Worm (Caenorhabditis elegans) whole organism, L4 larva: ENCODE results near the gene cdr-3.
A peak's percentile ranks its signal among the peaks of the same experiment; 100 is the strongest.

Source experiments
- D1046.2 ChIP-seq: fragments of 200-800 bp; sonication (Bioruptor generic); IDR thresholded peaks from 2 replicates; pipeline ENCODE4 v1.3.6; 2022; ENCODE audit warnings: missing genetic modification characterization, missing compliant biosample characterization
- F26F4.8 ChIP-seq: fragments of 200-800 bp; sonication (Bioruptor generic); conservative IDR thresholded peaks from 2 replicates; pipeline ENCODE4 v1.3.6; 2022; ENCODE audit warnings: missing genetic modification characterization, missing compliant biosample characterization
- T20F7.1 ChIP-seq: fragments of 200-800 bp; sonication (Bioruptor generic); optimal IDR thresholded peaks from 2 replicates; lab custom pipeline; 2018; ENCODE audit warnings: mild to moderate bottlenecking, missing genetic modification characterization, missing compliant biosample characterization
- T26A8.4 ChIP-seq: fragments of 200-800 bp; sonication (Bioruptor generic); IDR thresholded peaks from 2 replicates; pipeline ENCODE4 v1.3.6; 2022; ENCODE audit warnings: missing genetic modification characterization, missing compliant biosample characterization
- Y48G9A.11 ChIP-seq: fragments of 200-800 bp; sonication (Bioruptor generic); IDR thresholded peaks from 2 replicates; pipeline ENCODE4 v1.3.6; 2022; ENCODE audit warnings: missing genetic modification reagents, missing genetic modification characterization, missing compliant biosample characterization
- Y5F2A.4 ChIP-seq: fragments of 200-800 bp; sonication (Bioruptor generic); optimal IDR thresholded peaks from 2 replicates; lab custom pipeline; 2018; ENCODE audit warnings: mild to moderate bottlenecking, missing genetic modification characterization, missing compliant biosample characterization
- ZK337.2 ChIP-seq: fragments of 200-800 bp; sonication (Bioruptor generic); IDR thresholded peaks from 2 replicates; pipeline ENCODE4 v1.3.6; 2022; ENCODE audit warnings: missing genetic modification reagents, missing genetic modification characterization, missing compliant biosample characterization
- arid-1 ChIP-seq: fragments of 200-800 bp; sonication (Bioruptor generic); conservative IDR thresholded peaks from 2 replicates; pipeline ENCODE4 v1.3.6; 2022; ENCODE audit warnings: missing genetic modification reagents, missing genetic modification characterization, missing compliant biosample characterization
- ceh-32 ChIP-seq: sonication (generic microtip); optimal IDR thresholded peaks from 2 replicates; lab custom pipeline; 2016; ENCODE audit warnings: mild to moderate bottlenecking, missing genetic modification characterization, missing compliant biosample characterization; ENCODE audit not compliant: poor library complexity
- ceh-44 ChIP-seq: fragments of 200-800 bp; sonication (Bioruptor generic); IDR thresholded peaks from 2 replicates; pipeline ENCODE4 v1.3.6; 2022; ENCODE audit warnings: missing genetic modification reagents, missing genetic modification characterization, missing compliant biosample characterization
- ceh-62 ChIP-seq: sonication (generic microtip); optimal IDR thresholded peaks from 2 replicates; lab custom pipeline; 2017; ENCODE audit warnings: missing biosample characterization, missing genetic modification characterization
- ceh-82 ChIP-seq: sonication (generic microtip); optimal IDR thresholded peaks from 2 replicates; lab custom pipeline; 2017; ENCODE audit warnings: missing biosample characterization, missing genetic modification characterization
- cey-2 ChIP-seq: sonication (generic microtip); optimal IDR thresholded peaks from 3 replicates; lab custom pipeline; 2017; ENCODE audit warnings: missing genetic modification characterization, mild to moderate bottlenecking, missing compliant biosample characterization, antibody characterized with exemption, borderline replicate concordance; ENCODE audit not compliant: insufficient read depth
- daf-16 ChIP-seq, 3 experiments: sonication (generic microtip); optimal IDR thresholded peaks; 2 replicates each; lab custom pipeline; 2016 to 2017; ENCODE audit warnings: missing genetic modification characterization in 3 of 3, missing genetic modification reagents in 3 of 3, mild to moderate bottlenecking in 2 of 3, missing compliant biosample characterization in 2 of 3, missing biosample characterization in 1 of 3, moderate library complexity in 1 of 3
- dmd-8 ChIP-seq: fragments of 200-800 bp; sonication (Bioruptor generic); IDR thresholded peaks from 2 replicates; pipeline ENCODE4 v1.3.6; 2022; ENCODE audit warnings: missing genetic modification characterization, missing compliant biosample characterization
- dve-1 ChIP-seq: sonication (generic microtip); optimal IDR thresholded peaks from 2 replicates; lab custom pipeline; 2017; ENCODE audit warnings: antibody characterized with exemption, mild to moderate bottlenecking, missing genetic modification characterization, missing compliant biosample characterization; ENCODE audit not compliant: insufficient read depth
- egl-27 ChIP-seq: sonication (generic microtip); optimal IDR thresholded peaks from 3 replicates; lab custom pipeline; 2017; ENCODE audit warnings: missing biosample characterization, missing genetic modification reagents, missing genetic modification characterization
- hlh-11 ChIP-seq: fragments of 200-800 bp; sonication (Bioruptor generic); optimal IDR thresholded peaks from 2 replicates; lab custom pipeline; 2018; ENCODE audit warnings: mild to moderate bottlenecking, missing genetic modification characterization, missing compliant biosample characterization
- lim-7 ChIP-seq: fragments of 200-800 bp; sonication (Bioruptor generic); IDR thresholded peaks from 2 replicates; pipeline ENCODE4 v1.3.6; 2022; ENCODE audit warnings: missing genetic modification characterization, missing compliant biosample characterization
- lin-1 ChIP-seq: fragments of 200-800 bp; sonication (Bioruptor generic); IDR thresholded peaks from 2 replicates; pipeline ENCODE4 v1.3.6; 2022; ENCODE audit warnings: missing genetic modification reagents, missing genetic modification characterization, missing compliant biosample characterization
- madf-5 ChIP-seq, 2 experiments: fragments of 200-800 bp; sonication (Bioruptor generic); IDR thresholded peaks; 2 replicates each; pipeline ENCODE4 v1.3.6; 2022; ENCODE audit warnings: missing compliant biosample characterization in 2 of 2, missing genetic modification characterization in 2 of 2
- madf-9 ChIP-seq: fragments of 200-800 bp; sonication (Bioruptor generic); conservative IDR thresholded peaks from 2 replicates; pipeline ENCODE4 v1.3.6; 2022; ENCODE audit warnings: missing genetic modification reagents, missing genetic modification characterization, missing compliant biosample characterization
- mdl-1 ChIP-seq, 2 experiments: fragments of 150-350 bp in 1 of 2; sonication (generic microtip) in 1 of 2; optimal IDR thresholded peaks; 2 replicates each; lab custom pipeline; 2014 to 2017; ENCODE audit warnings: missing biosample characterization in 2 of 2, missing genetic modification characterization in 2 of 2
- mxl-2 ChIP-seq: fragments of 200-800 bp; sonication (Bioruptor generic); conservative IDR thresholded peaks from 2 replicates; pipeline ENCODE4 v1.3.6; 2022; ENCODE audit warnings: missing genetic modification reagents, missing genetic modification characterization, missing compliant biosample characterization
- mxl-3 ChIP-seq: fragments of 200-800 bp; sonication (Bioruptor generic); optimal IDR thresholded peaks from 2 replicates; lab custom pipeline; 2018; ENCODE audit warnings: mild to moderate bottlenecking, missing genetic modification characterization, missing compliant biosample characterization
- nhr-28 ChIP-seq: fragments of 150-350 bp; optimal IDR thresholded peaks from 2 replicates; lab custom pipeline; 2014; ENCODE audit warnings: missing biosample characterization, missing genetic modification characterization
- nhr-42 ChIP-seq: fragments of 200-800 bp; sonication (Bioruptor generic); IDR thresholded peaks from 2 replicates; pipeline ENCODE4 v1.3.6; 2022; ENCODE audit warnings: missing genetic modification characterization, missing compliant biosample characterization
- nhr-48 ChIP-seq: sonication (generic microtip); optimal IDR thresholded peaks from 2 replicates; lab custom pipeline; 2016; ENCODE audit warnings: mild to moderate bottlenecking, missing genetic modification characterization, missing compliant biosample characterization
- nhr-6 ChIP-seq: fragments of 150-350 bp; optimal IDR thresholded peaks from 2 replicates; lab custom pipeline; 2014; ENCODE audit warnings: missing biosample characterization, missing genetic modification characterization
- pqm-1 ChIP-seq: sonication (generic microtip); optimal IDR thresholded peaks from 2 replicates; lab custom pipeline; 2017; ENCODE audit warnings: missing biosample characterization, missing genetic modification characterization
- rbr-2 ChIP-seq: sonication (generic microtip); optimal IDR thresholded peaks from 2 replicates; lab custom pipeline; 2016; ENCODE audit warnings: missing genotype, missing genetic modification characterization, missing compliant biosample characterization
- saeg-2 ChIP-seq: fragments of 200-800 bp; sonication (Bioruptor generic); IDR thresholded peaks from 2 replicates; pipeline ENCODE4 v1.3.6; 2022; ENCODE audit warnings: missing genetic modification reagents, missing genetic modification characterization, missing compliant biosample characterization
- skn-1 ChIP-seq: fragments of 150-350 bp; optimal IDR thresholded peaks from 2 replicates; lab custom pipeline; 2014; ENCODE audit warnings: missing biosample characterization, missing genetic modification characterization
- spr-3 ChIP-seq: fragments of 200-800 bp; sonication (Bioruptor generic); optimal IDR thresholded peaks from 2 replicates; lab custom pipeline; 2018; ENCODE audit warnings: mild to moderate bottlenecking, missing genetic modification characterization, missing compliant biosample characterization
- unc-62 ChIP-seq, 3 experiments: fragments of 150-350 bp in 1 of 3; sonication (generic microtip); optimal IDR thresholded peaks in 2 of 3; peaks in 1 of 3; 1 replicate in 1 of 3; 2 replicates in 2 of 3; lab custom pipeline; 2014 to 2017; ENCODE audit warnings: missing biosample characterization in 3 of 3, missing genetic modification characterization in 3 of 3, missing genetic modification reagents in 3 of 3, missing genotype in 1 of 3
- zfp-2 ChIP-seq: sonication (generic microtip); optimal IDR thresholded peaks from 2 replicates; lab custom pipeline; 2016; ENCODE audit warnings: mild to moderate bottlenecking, missing genetic modification characterization, missing compliant biosample characterization
- zfp-3 ChIP-seq: fragments of 200-800 bp; sonication (Bioruptor generic); conservative IDR thresholded peaks from 2 replicates; pipeline ENCODE4 v1.3.6; 2022; ENCODE audit warnings: missing genetic modification reagents, missing genetic modification characterization, missing compliant biosample characterization
- ztf-11 ChIP-seq: fragments of 150-350 bp; optimal IDR thresholded peaks from 2 replicates; lab custom pipeline; 2014; ENCODE audit warnings: missing biosample characterization, missing genetic modification characterization

The cdr-3 gene

DNA sequence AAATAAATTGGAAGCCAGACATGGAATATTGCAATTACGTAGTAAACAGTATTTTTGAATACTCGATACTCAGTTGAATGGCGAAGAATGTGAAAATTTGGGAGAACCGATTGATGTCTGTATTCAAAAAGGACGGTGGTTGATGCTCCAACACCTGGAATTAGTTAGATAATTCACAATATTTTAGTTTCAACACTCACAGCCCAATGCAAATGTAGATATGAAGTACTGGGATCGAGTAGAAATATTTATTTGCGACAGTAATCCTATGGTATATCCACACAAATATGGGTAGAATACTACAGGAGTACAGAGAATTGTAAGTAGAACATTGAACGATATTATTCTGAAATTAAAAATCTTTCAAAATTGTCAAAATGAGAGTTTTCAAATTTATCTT lies 15.9 kb upstream of the cdr-3 start:
- no peak for TF ChIP-seq mxl-3 (GFP tag; lab: Kevin White, UChicago)
- no peak for TF ChIP-seq ztf-11 (tag; lab: Kevin White, UChicago)
- TF ChIP-seq ceh-62 (tag; lab: Kevin White, UChicago): no peak
- no peak for TF ChIP-seq cey-2
- no peak for TF ChIP-seq D1046.2 (GFP tag; lab: Robert Waterston, UW)
- TF ChIP-seq zfp-3: no peak
- no peak for TF ChIP-seq mdl-1 (tag; optimal IDR thresholded peaks at IDR 0.05; lab: Kevin White, UChicago)
- TF ChIP-seq unc-62 (GFP tag; optimal IDR thresholded peaks at IDR 0.05 in 1 of 2; lab: Kevin White, UChicago): peak in 1 of 2 experiments; percentile 94
- no peak for TF ChIP-seq unc-62 (tag; optimal IDR thresholded peaks at IDR 0.05; lab: Kevin White, UChicago)

DNA sequence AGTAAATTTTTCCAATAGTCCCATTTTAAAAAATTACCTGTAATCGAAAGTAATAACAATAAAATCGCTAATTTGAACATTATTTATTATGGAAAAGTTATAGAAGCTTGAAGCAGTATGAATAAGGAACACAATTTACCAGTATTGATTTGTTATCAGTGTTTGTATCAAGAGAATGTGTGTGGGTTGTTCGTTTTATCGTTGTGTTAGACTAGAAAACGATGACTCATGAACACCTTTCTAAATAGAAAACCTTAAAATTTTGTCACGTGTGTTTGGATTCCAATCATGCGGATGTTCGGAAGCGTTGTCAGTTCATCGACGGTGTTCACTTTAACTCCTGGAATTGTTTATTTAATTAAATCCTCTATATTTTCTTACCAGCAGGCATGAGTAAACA lies 14.9 kb upstream of the cdr-3 start, which contains the start of gene C54D10.13:
TSS of gene C54D10.13 (minus strand) at position 179 of the 400 bp plus-strand sequence.
- no peak for TF ChIP-seq arid-1
- TF ChIP-seq nhr-6: peak; percentile 19
- TF ChIP-seq egl-27 (tag; lab: Kevin White, UChicago): no peak
- TF ChIP-seq ceh-82 (tag; lab: Kevin White, UChicago): no peak
- no peak for TF ChIP-seq Y48G9A.11 (GFP tag; lab: Robert Waterston, UW)
- TF ChIP-seq saeg-2: no peak
- no peak for TF ChIP-seq ceh-32 (tag; lab: Kevin White, UChicago)
- no peak for TF ChIP-seq nhr-48 (tag; lab: Kevin White, UChicago)
- TF ChIP-seq D1046.2 (GFP tag; lab: Robert Waterston, UW): no peak
- no peak for TF ChIP-seq spr-3
- no peak for TF ChIP-seq T20F7.1 (GFP tag; lab: Kevin White, UChicago)
- TF ChIP-seq Y5F2A.4 (GFP tag; lab: Kevin White, UChicago): no peak
- TF ChIP-seq daf-16 (GFP tag; optimal IDR thresholded peaks at IDR 0.05; lab: Kevin White, UChicago): no peak
- TF ChIP-seq daf-16 (tag; optimal IDR thresholded peaks at IDR 0.05; lab: Kevin White, UChicago): peak; percentile 33
- TF ChIP-seq dmd-8 (GFP tag; lab: Robert Waterston, UW): no peak
- no peak for TF ChIP-seq ceh-44 (GFP tag; lab: Robert Waterston, UW)
- TF ChIP-seq hlh-11: no peak
- TF ChIP-seq nhr-42: no peak
- TF ChIP-seq mxl-2 (GFP tag; lab: Robert Waterston, UW): no peak
- no peak for TF ChIP-seq madf-9
- TF ChIP-seq dve-1 (tag; lab: Kevin White, UChicago): peak; percentile 52
- no peak for TF ChIP-seq T26A8.4 (GFP tag; lab: Robert Waterston, UW)
- peak; percentile 86 for TF ChIP-seq nhr-28 (tag; lab: Kevin White, UChicago)
- no peak for TF ChIP-seq lim-7 (GFP tag; lab: Robert Waterston, UW)

- TF ChIP-seq lin-1 (GFP tag; lab: Robert Waterston, UW): no peak
- no peak for TF ChIP-seq rbr-2 (tag; lab: Kevin White, UChicago)
- TF ChIP-seq ZK337.2 (GFP tag; lab: Robert Waterston, UW): no peak
- no peak for TF ChIP-seq saeg-2
- no peak for TF ChIP-seq madf-5 (GFP tag; IDR thresholded peaks at IDR 0.05; lab: Robert Waterston, UW)
- TF ChIP-seq skn-1 (tag; lab: Kevin White, UChicago): no peak
- TF ChIP-seq F26F4.8 (GFP tag; lab: Robert Waterston, UW): no peak
- no peak for TF ChIP-seq pqm-1
- no peak for TF ChIP-seq zfp-2 (tag; lab: Kevin White, UChicago)
Measured at ce11 chrV:12429039-12429438, 11.9 kb upstream of the cdr-3 start, which contains the start of gene C54D10.5. TSS of gene C54D10.5 (plus strand) at chrV:12429339.
